Fruit fly (Drosophila melanogaster): ENCODE results near the gene CG3457.
A peak's percentile ranks its signal among the peaks of the same experiment; 100 is the strongest.

- no peak for TF ChIP-seq CG8478 (optimal IDR thresholded peaks at IDR 0.05)
- peak in 1 of 2 experiments; percentile 15 for TF ChIP-seq CTCF (optimal IDR thresholded peaks at IDR 0.05)
Observed at dm6 chrX:2149478-2149877, 38.1 kb upstream of the CG3457 start, which contains the start of gene bcn92.
